Worm (Caenorhabditis elegans) whole organism, early embryonic: ENCODE results near the gene usp-4.

ENCODE experiments used
- B0310.2 ChIP-seq: sonication (generic microtip); optimal IDR thresholded peaks from 2 replicates; lab custom pipeline; 2016; ENCODE audit warnings: mild to moderate bottlenecking, missing genetic modification characterization, missing compliant biosample characterization
- F13C5.2 ChIP-seq: sonication (generic microtip); optimal IDR thresholded peaks from 2 replicates; lab custom pipeline; 2017; ENCODE audit warnings: mild to moderate bottlenecking, missing genetic modification characterization, inconsistent platforms, missing compliant biosample characterization
- aly-1 ChIP-seq: sonication (generic microtip); optimal IDR thresholded peaks from 2 replicates; lab custom pipeline; 2016; ENCODE audit warnings: missing genetic modification characterization, missing compliant biosample characterization
- ama-1 ChIP-seq: fragments of 150-350 bp; optimal IDR thresholded peaks from 2 replicates; lab custom pipeline; 2014
- ceh-13 ChIP-seq: fragments of 200-800 bp; sonication (Bioruptor generic); optimal IDR thresholded peaks from 2 replicates; lab custom pipeline; 2018; ENCODE audit warnings: mild to moderate bottlenecking, missing genetic modification characterization, missing compliant biosample characterization
- ceh-36 ChIP-seq: sonication (generic microtip); optimal IDR thresholded peaks from 2 replicates; lab custom pipeline; 2016; ENCODE audit warnings: missing genetic modification characterization, inconsistent platforms, missing compliant biosample characterization
- ets-7 ChIP-seq: sonication (generic microtip); optimal IDR thresholded peaks from 2 replicates; lab custom pipeline; 2016; ENCODE audit warnings: missing genotype, missing genetic modification characterization, missing compliant biosample characterization
- flt-1 ChIP-seq: fragments of 200-800 bp; sonication (Bioruptor generic); IDR thresholded peaks from 2 replicates; pipeline ENCODE4 v1.3.6; 2022; ENCODE audit warnings: missing genetic modification characterization, missing compliant biosample characterization
- hmbx-1 ChIP-seq: sonication (generic microtip); optimal IDR thresholded peaks from 2 replicates; lab custom pipeline; 2016; ENCODE audit warnings: mild to moderate bottlenecking, missing genetic modification characterization, missing compliant biosample characterization
- hmg-4 ChIP-seq: fragments of 200-800 bp; sonication (Bioruptor generic); optimal IDR thresholded peaks from 2 replicates; lab custom pipeline; 2018; ENCODE audit warnings: mild to moderate bottlenecking, missing genetic modification characterization, missing compliant biosample characterization
- hnd-1 ChIP-seq: sonication (generic microtip); optimal IDR thresholded peaks from 2 replicates; lab custom pipeline; 2016; ENCODE audit warnings: missing genetic modification characterization, missing compliant biosample characterization
- pes-1 ChIP-seq: fragments of 200-800 bp; sonication (Bioruptor generic); IDR thresholded peaks from 2 replicates; pipeline ENCODE4 v1.3.6; 2022; ENCODE audit warnings: missing genetic modification reagents, missing genetic modification characterization, missing compliant biosample characterization
- scrt-1 ChIP-seq: fragments of 200-800 bp; sonication (Bioruptor generic); IDR thresholded peaks from 2 replicates; pipeline ENCODE4 v1.3.6; 2022; ENCODE audit warnings: missing genetic modification characterization, missing compliant biosample characterization
- sea-1 ChIP-seq: fragments of 200-800 bp; sonication (Bioruptor generic); conservative IDR thresholded peaks from 2 replicates; pipeline ENCODE4 v1.3.6; 2022; ENCODE audit warnings: missing genetic modification characterization, missing compliant biosample characterization
- tbx-11 ChIP-seq: fragments of 200-800 bp; sonication (Bioruptor generic); IDR thresholded peaks from 2 replicates; pipeline ENCODE4 v1.3.6; 2022; ENCODE audit warnings: missing genetic modification characterization, missing compliant biosample characterization
- tbx-37 ChIP-seq: fragments of 200-800 bp; sonication (Bioruptor generic); conservative IDR thresholded peaks from 2 replicates; pipeline ENCODE4 v1.3.6; 2022; ENCODE audit warnings: missing genetic modification reagents, missing genetic modification characterization, missing compliant biosample characterization
- tra-4 ChIP-seq: sonication (generic microtip); optimal IDR thresholded peaks from 2 replicates; lab custom pipeline; 2017; ENCODE audit warnings: missing genetic modification characterization, missing compliant biosample characterization

The usp-4 gene

DNA sequence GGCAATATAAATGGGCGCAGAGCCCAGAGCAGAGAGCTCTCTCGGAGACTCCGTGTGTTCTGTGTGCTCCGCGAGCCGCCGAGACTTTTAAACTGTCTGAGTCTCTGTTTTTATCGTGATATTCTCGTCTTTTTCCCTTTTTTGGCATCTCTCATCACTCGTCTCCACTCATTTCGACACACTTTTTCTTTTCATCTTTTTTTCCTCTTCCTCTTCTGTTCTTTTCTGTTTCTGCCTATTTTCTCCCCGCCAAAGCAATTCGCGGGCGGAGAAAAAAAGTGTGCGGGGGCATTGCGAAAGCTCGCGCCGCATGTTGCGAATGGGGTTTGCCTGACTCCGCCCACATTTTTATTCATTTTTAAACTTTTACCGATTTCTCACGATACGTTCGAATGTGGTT, 737 bp upstream of the usp-4 start:
- peak; percentile 81 for TF ChIP-seq tbx-37 (GFP tag; lab: Robert Waterston, UW)
- TF ChIP-seq hmg-4 (GFP tag; lab: Kevin White, UChicago) = peak; percentile 91
- TF ChIP-seq hnd-1 (tag; lab: Kevin White, UChicago) = peak; percentile 60
- TF ChIP-seq B0310.2 = peak; percentile 47
- TF ChIP-seq F13C5.2 (tag; lab: Kevin White, UChicago) = peak; percentile 94
- peak; percentile 55 for TF ChIP-seq ceh-13 (GFP tag; lab: Kevin White, UChicago)
- TF ChIP-seq pes-1 (GFP tag; lab: Robert Waterston, UW) = no peak; the same call in 1 of the 2 replicates
- TF ChIP-seq ama-1 (lab: Kevin White, UChicago) = no peak
- no peak for TF ChIP-seq tra-4 (tag; lab: Kevin White, UChicago)
- TF ChIP-seq ets-7 (tag; lab: Kevin White, UChicago) = peak; percentile 69
- TF ChIP-seq tbx-11 (GFP tag; lab: Robert Waterston, UW) = peak; percentile 80
- TF ChIP-seq aly-1 (tag; lab: Kevin White, UChicago) = peak; percentile 82
- TF ChIP-seq scrt-1 (GFP tag; lab: Robert Waterston, UW) = peak; percentile 83
- TF ChIP-seq hmbx-1 = peak; percentile 27
- peak; percentile 78 for TF ChIP-seq flt-1 (GFP tag; lab: Robert Waterston, UW)
- peak; percentile 71 for TF ChIP-seq ceh-36 (tag; lab: Kevin White, UChicago)
- peak; percentile 91 for TF ChIP-seq sea-1 (GFP tag; lab: Robert Waterston, UW)

- TF ChIP-seq B0310.2 (no peak), ceh-36 (tag; lab: Kevin White, UChicago) (no peak), ceh-13 (GFP tag; lab: Kevin White, UChicago) (no peak), hnd-1 (tag; lab: Kevin White, UChicago) (no peak), ama-1 (lab: Kevin White, UChicago) (no peak)
Observed at ce11 chrIV:6757614-6758013, 503 bp downstream of the usp-4 start.

ce11 chrIV:6762416-6762815, 5.3 kb downstream of the usp-4 start, which contains the start of gene spd-3:
Gene spd-3 (plus strand): TSS chrIV:6762716.
- TF ChIP-seq tra-4 (tag; lab: Kevin White, UChicago) (no peak), tbx-11 (GFP tag; lab: Robert Waterston, UW) (no peak), hmg-4 (GFP tag; lab: Kevin White, UChicago) (no peak), aly-1 (tag; lab: Kevin White, UChicago) (no peak), ama-1 (lab: Kevin White, UChicago) (no peak), ceh-13 (GFP tag; lab: Kevin White, UChicago) (no peak), sea-1 (GFP tag; lab: Robert Waterston, UW) (no peak), ets-7 (tag; lab: Kevin White, UChicago) (no peak), B0310.2 (no peak), flt-1 (GFP tag; lab: Robert Waterston, UW) (no peak), hnd-1 (tag; lab: Kevin White, UChicago) (no peak), ceh-36 (tag; lab: Kevin White, UChicago) (no peak), pes-1 (GFP tag; lab: Robert Waterston, UW) (no peak), hmbx-1 (no peak), tbx-37 (GFP tag; lab: Robert Waterston, UW) (no peak), scrt-1 (GFP tag; lab: Robert Waterston, UW) (no peak), F13C5.2 (tag; lab: Kevin White, UChicago) (no peak)

ce11 chrIV:6767240-6767639, 10.1 kb downstream of the usp-4 start:
- TF ChIP-seq pes-1 (GFP tag; lab: Robert Waterston, UW) (no peak), F13C5.2 (tag; lab: Kevin White, UChicago) (peak; percentile 1)

DNA sequence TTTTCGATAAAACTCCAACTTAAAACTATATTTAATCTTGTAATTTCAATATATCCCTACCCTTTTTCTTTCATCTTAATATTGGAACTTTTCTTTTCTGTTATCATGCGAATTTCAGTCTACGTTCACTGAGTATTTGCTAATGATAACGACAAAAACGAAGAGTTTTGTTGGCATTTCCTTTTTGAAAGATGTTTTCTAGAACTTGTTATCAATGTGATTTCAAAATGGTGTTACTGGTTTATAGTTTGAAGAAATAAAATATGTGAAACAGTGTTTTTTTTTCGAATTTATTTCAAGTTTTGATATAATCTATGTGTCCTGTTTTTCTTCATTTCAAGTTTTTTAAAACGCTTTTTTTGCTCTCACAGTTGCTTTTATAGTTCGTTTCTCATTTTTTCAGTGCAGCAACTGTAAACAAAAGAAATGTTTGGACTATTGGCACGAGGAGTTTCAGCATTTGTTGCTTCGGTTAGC, 13.3 kb downstream of the usp-4 start, which contains the start of gene anat-1:
Gene anat-1, plus strand, starts transcription at position 427 of the 477 bp plus-strand sequence.
- TF ChIP-seq ceh-36 (tag; lab: Kevin White, UChicago) (no peak), tbx-37 (GFP tag; lab: Robert Waterston, UW) (no peak), ets-7 (tag; lab: Kevin White, UChicago) (no peak), hmg-4 (GFP tag; lab: Kevin White, UChicago) (no peak), ceh-13 (GFP tag; lab: Kevin White, UChicago) (no peak), tra-4 (tag; lab: Kevin White, UChicago) (no peak), ama-1 (lab: Kevin White, UChicago) (no peak), F13C5.2 (tag; lab: Kevin White, UChicago) (no peak), hmbx-1 (no peak), sea-1 (GFP tag; lab: Robert Waterston, UW) (no peak), pes-1 (GFP tag; lab: Robert Waterston, UW) (no peak), scrt-1 (GFP tag; lab: Robert Waterston, UW) (no peak), hnd-1 (tag; lab: Kevin White, UChicago) (no peak), flt-1 (GFP tag; lab: Robert Waterston, UW) (no peak), tbx-11 (GFP tag; lab: Robert Waterston, UW) (no peak)

DNA sequence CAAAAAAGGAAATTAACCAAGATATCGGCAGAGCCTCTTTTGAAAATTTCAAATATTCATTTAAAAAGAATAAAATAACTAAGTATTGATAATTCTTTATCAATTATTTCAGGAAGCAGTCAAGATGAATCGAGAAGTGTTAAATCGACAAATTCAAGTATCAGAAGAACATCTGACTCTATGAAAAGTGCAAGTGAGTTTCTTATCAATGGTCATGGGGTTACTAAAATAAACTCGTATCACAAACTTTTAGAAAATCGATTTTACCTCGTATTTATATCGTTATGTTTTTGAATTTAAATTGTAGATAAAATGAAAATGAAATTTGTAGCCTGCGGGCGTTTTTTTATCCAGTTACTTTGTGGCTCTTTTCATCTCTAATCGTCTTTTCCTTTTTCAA, 14.4 kb downstream of the usp-4 start:
- TF ChIP-seq F13C5.2 (tag; lab: Kevin White, UChicago) (no peak), tbx-37 (GFP tag; lab: Robert Waterston, UW) (no peak), scrt-1 (GFP tag; lab: Robert Waterston, UW) (no peak), ets-7 (tag; lab: Kevin White, UChicago) (no peak), ceh-13 (GFP tag; lab: Kevin White, UChicago) (no peak), B0310.2 (no peak), tbx-11 (GFP tag; lab: Robert Waterston, UW) (no peak), aly-1 (tag; lab: Kevin White, UChicago) (no peak), ceh-36 (tag; lab: Kevin White, UChicago) (no peak), flt-1 (GFP tag; lab: Robert Waterston, UW) (no peak), ama-1 (lab: Kevin White, UChicago) (no peak), hmbx-1 (no peak), sea-1 (GFP tag; lab: Robert Waterston, UW) (no peak), hmg-4 (GFP tag; lab: Kevin White, UChicago) (no peak), hnd-1 (tag; lab: Kevin White, UChicago) (no peak), pes-1 (GFP tag; lab: Robert Waterston, UW) (no peak), tra-4 (tag; lab: Kevin White, UChicago) (no peak)
